Fruit fly (Drosophila melanogaster) whole organism, embryonic: ENCODE results near the gene vir-1.

Source experiments
- Ada2b ChIP-seq: fragments of 200-800 bp; sonication (Bioruptor generic); IDR thresholded peaks from 2 replicates; pipeline ENCODE4 v1.3.6; 2022; ENCODE audit warnings: missing biosample characterization, missing genetic modification characterization
- Adf1 ChIP-seq: fragments of 200-800 bp; sonication (Bioruptor generic); IDR thresholded peaks from 2 replicates; pipeline ENCODE4 v1.3.6; 2022; ENCODE audit warnings: missing biosample characterization, missing genetic modification characterization
- Bgb ChIP-seq: fragments of 200-800 bp; sonication (Bioruptor generic); IDR thresholded peaks from 2 replicates; pipeline ENCODE4 v1.3.6; 2022; ENCODE audit warnings: missing biosample characterization, missing genetic modification characterization; ENCODE audit not compliant: partially characterized antibody
- BtbVII ChIP-seq: fragments of 200-800 bp; sonication (Bioruptor generic); optimal IDR thresholded peaks from 3 replicates; lab custom pipeline; 2017; ENCODE audit warnings: missing biosample characterization, mild to moderate bottlenecking, missing genetic modification characterization
- CG12659 ChIP-seq: fragments of 200-800 bp; sonication (Bioruptor generic); optimal IDR thresholded peaks from 3 replicates; lab custom pipeline; 2017; ENCODE audit warnings: mild to moderate bottlenecking, missing biosample characterization, missing genetic modification reagents, missing genetic modification characterization
- CG12769 ChIP-seq: fragments of 200-800 bp; sonication (Bioruptor generic); optimal IDR thresholded peaks from 2 replicates; lab custom pipeline; 2019; ENCODE audit warnings: missing biosample characterization, mild to moderate bottlenecking, missing genetic modification characterization, moderate library complexity
- CG12942 ChIP-seq: fragments of 200-800 bp; sonication (Bioruptor generic); optimal IDR thresholded peaks from 3 replicates; lab custom pipeline; 2016; ENCODE audit warnings: missing biosample characterization, missing genetic modification characterization
- CG15073 ChIP-seq: fragments of 200-800 bp; sonication (Bioruptor generic); optimal IDR thresholded peaks from 2 replicates; lab custom pipeline; 2016; ENCODE audit warnings: missing biosample characterization, missing genetic modification characterization
- CG1602 ChIP-seq: fragments of 200-800 bp; sonication (Bioruptor generic); optimal IDR thresholded peaks from 3 replicates; lab custom pipeline; 2016; ENCODE audit warnings: missing biosample characterization, missing genetic modification characterization
- CG1603 ChIP-seq: fragments of 200-800 bp; sonication (Bioruptor generic); optimal IDR thresholded peaks from 2 replicates; lab custom pipeline; 2019; ENCODE audit warnings: missing biosample characterization, mild to moderate bottlenecking, missing genetic modification characterization, moderate library complexity
- CG17328 ChIP-seq: fragments of 200-800 bp; sonication (Bioruptor generic); IDR thresholded peaks from 2 replicates; pipeline ENCODE4 v1.3.6; 2022; ENCODE audit warnings: missing biosample characterization, missing genetic modification characterization
- CG1792 ChIP-seq: fragments of 200-800 bp; sonication (Bioruptor generic); optimal IDR thresholded peaks from 2 replicates; lab custom pipeline; 2016; ENCODE audit warnings: missing biosample characterization, missing genetic modification characterization
- CG30020 ChIP-seq: fragments of 200-800 bp; optimal IDR thresholded peaks from 2 replicates; lab custom pipeline; 2019; ENCODE audit warnings: missing biosample characterization, mild to moderate bottlenecking, missing genetic modification characterization, moderate library complexity
- CG31388 ChIP-seq: fragments of 200-800 bp; sonication (Bioruptor generic); optimal IDR thresholded peaks from 2 replicates; lab custom pipeline; 2016; ENCODE audit warnings: missing biosample characterization, missing genetic modification characterization
- CG32772 ChIP-seq: fragments of 200-800 bp; sonication (Bioruptor generic); IDR thresholded peaks from 2 replicates; pipeline ENCODE4 v1.3.6; 2022; ENCODE audit warnings: missing biosample characterization, missing genetic modification characterization
- CG34422 ChIP-seq: fragments of 200-800 bp; sonication (Bioruptor generic); IDR thresholded peaks from 3 replicates; pipeline ENCODE4 v1.3.6; 2022; ENCODE audit warnings: missing biosample characterization, missing genetic modification characterization
- CG5953 ChIP-seq: fragments of 200-800 bp; sonication (Bioruptor generic); IDR thresholded peaks from 2 replicates; pipeline ENCODE4 v1.3.6; 2022; ENCODE audit warnings: missing biosample characterization, missing genetic modification characterization
- CG6175 ChIP-seq: fragments of 200-800 bp; sonication (Bioruptor generic); IDR thresholded peaks from 3 replicates; pipeline ENCODE4 v1.3.6; 2022; ENCODE audit warnings: missing biosample characterization, missing genetic modification characterization
- CG8924 ChIP-seq: fragments of 200-800 bp; optimal IDR thresholded peaks from 3 replicates; lab custom pipeline; 2019; ENCODE audit warnings: missing biosample characterization, mild to moderate bottlenecking, missing genetic modification characterization, moderate library complexity
- CHES-1-like ChIP-seq: fragments of 200-800 bp; sonication (Bioruptor generic); optimal IDR thresholded peaks from 2 replicates; lab custom pipeline; 2016; ENCODE audit warnings: missing biosample characterization, missing genetic modification characterization
- D19B ChIP-seq: fragments of 200-800 bp; sonication (Bioruptor generic); optimal IDR thresholded peaks from 2 replicates; lab custom pipeline; 2017; ENCODE audit warnings: missing biosample characterization, mild to moderate bottlenecking, missing genetic modification characterization
- ERR ChIP-seq: fragments of 200-800 bp; sonication (Bioruptor generic); optimal IDR thresholded peaks from 2 replicates; lab custom pipeline; 2016; ENCODE audit warnings: missing biosample characterization, missing genetic modification characterization
- Gsc ChIP-seq: fragments of 200-800 bp; sonication (Bioruptor generic); IDR thresholded peaks from 2 replicates; pipeline ENCODE4 v1.3.6; 2022; ENCODE audit warnings: missing biosample characterization, missing genetic modification characterization
- HmgZ ChIP-seq: fragments of 200-800 bp; sonication (Bioruptor generic); optimal IDR thresholded peaks from 2 replicates; lab custom pipeline; 2018; ENCODE audit warnings: missing biosample characterization, mild to moderate bottlenecking, missing genetic modification characterization
- Lim3 ChIP-seq: fragments of 200-800 bp; sonication (Bioruptor generic); IDR thresholded peaks from 2 replicates; pipeline ENCODE4 v1.3.6; 2022; ENCODE audit warnings: missing biosample characterization, missing genetic modification characterization
- Mad ChIP-seq: fragments of 200-800 bp; sonication (Bioruptor generic); optimal IDR thresholded peaks from 2 replicates; lab custom pipeline; 2016; ENCODE audit warnings: missing biosample characterization, missing genetic modification characterization
- Nf-YB ChIP-seq: fragments of 200-800 bp; sonication (Bioruptor generic); optimal IDR thresholded peaks from 3 replicates; lab custom pipeline; 2019; ENCODE audit warnings: missing biosample characterization, mild to moderate bottlenecking, missing genetic modification characterization, moderate library complexity
- Nf-YC ChIP-seq: fragments of 200-800 bp; optimal IDR thresholded peaks from 3 replicates; lab custom pipeline; 2019; ENCODE audit warnings: missing biosample characterization, mild to moderate bottlenecking, missing genetic modification characterization, moderate library complexity
- Opbp ChIP-seq: fragments of 200-800 bp; sonication (Bioruptor generic); IDR thresholded peaks from 3 replicates; pipeline ENCODE4 v1.3.6; 2022; ENCODE audit warnings: missing biosample characterization, missing genetic modification characterization; ENCODE audit not compliant: partially characterized antibody
- Pdp1 ChIP-seq, 2 experiments: fragments of 200-800 bp; sonication (Bioruptor generic); optimal IDR thresholded peaks; 3 replicates each; lab custom pipeline; 2016; ENCODE audit warnings: missing biosample characterization in 2 of 2, missing genetic modification characterization in 2 of 2, mild to moderate bottlenecking in 1 of 2, moderate library complexity in 1 of 2
- TFAM ChIP-seq: fragments of 200-800 bp; sonication (Bioruptor generic); optimal IDR thresholded peaks from 2 replicates; lab custom pipeline; 2017; ENCODE audit warnings: missing biosample characterization, missing genetic modification characterization, inconsistent platforms
- amos ChIP-seq: fragments of 200-800 bp; sonication (Bioruptor generic); IDR thresholded peaks from 2 replicates; pipeline ENCODE4 v1.3.6; 2022; ENCODE audit warnings: missing biosample characterization, missing genetic modification characterization; ENCODE audit not compliant: partially characterized antibody
- ash1 ChIP-seq: fragments of 200-800 bp; sonication (Bioruptor generic); optimal IDR thresholded peaks from 2 replicates; lab custom pipeline; 2018; ENCODE audit warnings: missing biosample characterization, mild to moderate bottlenecking, missing genetic modification characterization
- az2 ChIP-seq: fragments of 200-800 bp; sonication (Bioruptor generic); optimal IDR thresholded peaks from 3 replicates; lab custom pipeline; 2016; ENCODE audit warnings: missing biosample characterization, missing genetic modification characterization
- bigmax ChIP-seq: fragments of 200-800 bp; sonication (Bioruptor generic); optimal IDR thresholded peaks from 2 replicates; lab custom pipeline; 2018; ENCODE audit warnings: missing biosample characterization, mild to moderate bottlenecking, missing genetic modification characterization
- br ChIP-seq: fragments of >200 bp; optimal IDR thresholded peaks from 2 replicates; lab custom pipeline; 2017
- crc ChIP-seq: fragments of 200-800 bp; sonication (Bioruptor generic); optimal IDR thresholded peaks from 2 replicates; lab custom pipeline; 2016; ENCODE audit warnings: missing biosample characterization, missing genetic modification characterization
- dm ChIP-seq: fragments of 200-800 bp; sonication (Bioruptor generic); optimal IDR thresholded peaks from 3 replicates; lab custom pipeline; 2016; ENCODE audit warnings: missing biosample characterization, missing genetic modification characterization
- gem ChIP-seq: fragments of 200-800 bp; sonication (Bioruptor generic); optimal IDR thresholded peaks from 2 replicates; lab custom pipeline; 2019; ENCODE audit warnings: missing biosample characterization, mild to moderate bottlenecking, missing genetic modification characterization, moderate library complexity
- klu ChIP-seq: fragments of 200-800 bp; sonication (Bioruptor generic); IDR thresholded peaks from 2 replicates; pipeline ENCODE4 v1.3.6; 2022; ENCODE audit warnings: missing biosample characterization, missing genetic modification characterization
- onecut ChIP-seq: fragments of 200-800 bp; sonication (Bioruptor generic); IDR thresholded peaks from 2 replicates; pipeline ENCODE4 v1.3.6; 2022; ENCODE audit warnings: missing biosample characterization, missing genetic modification characterization
- pfk ChIP-seq: fragments of 200-800 bp; sonication (Bioruptor generic); optimal IDR thresholded peaks from 2 replicates; lab custom pipeline; 2018; ENCODE audit warnings: missing biosample characterization, mild to moderate bottlenecking, missing genetic modification characterization, moderate library complexity
- pros ChIP-seq: fragments of 200-800 bp; sonication (Bioruptor generic); optimal IDR thresholded peaks from 3 replicates; lab custom pipeline; 2019; ENCODE audit warnings: missing biosample characterization, mild to moderate bottlenecking, missing genetic modification characterization, moderate library complexity
- pzg ChIP-seq: fragments of 200-800 bp; sonication (Bioruptor generic); optimal IDR thresholded peaks from 3 replicates; lab custom pipeline; 2018; ENCODE audit warnings: missing biosample characterization, mild to moderate bottlenecking, missing genetic modification characterization, moderate library complexity
- repo ChIP-seq: fragments of 200-800 bp; sonication (Bioruptor generic); optimal IDR thresholded peaks from 2 replicates; lab custom pipeline; 2016; ENCODE audit warnings: missing biosample characterization, missing genetic modification characterization
- sc ChIP-seq, 3 experiments: fragments of >200 bp in 2 of 3; fragments of 200-800 bp in 1 of 3; sonication (Bioruptor generic) in 1 of 3; optimal IDR thresholded peaks; 2 replicates in 2 of 3; 3 replicates in 1 of 3; lab custom pipeline; 2017; ENCODE audit warnings: mild to moderate bottlenecking in 1 of 3, missing biosample characterization in 1 of 3, missing genetic modification characterization in 1 of 3, missing genetic modification reagents in 1 of 3
- seq ChIP-seq: fragments of 200-800 bp; sonication (Bioruptor generic); IDR thresholded peaks from 2 replicates; pipeline ENCODE4 v1.3.6; 2022; ENCODE audit warnings: missing biosample characterization, missing genetic modification characterization
- sima ChIP-seq: fragments of 200-800 bp; sonication (Bioruptor generic); optimal IDR thresholded peaks from 2 replicates; lab custom pipeline; 2016; ENCODE audit warnings: missing biosample characterization, missing genetic modification characterization
- sob ChIP-seq: fragments of 200-800 bp; sonication (Bioruptor generic); IDR thresholded peaks from 2 replicates; pipeline ENCODE4 v1.3.6; 2022; ENCODE audit warnings: missing biosample characterization, missing genetic modification characterization
- twi ChIP-seq: fragments of 200-800 bp; optimal IDR thresholded peaks from 2 replicates; lab custom pipeline; 2019; ENCODE audit warnings: missing biosample characterization, mild to moderate bottlenecking, missing genetic modification characterization, moderate library complexity
- unpg ChIP-seq: fragments of 200-800 bp; sonication (Bioruptor generic); optimal IDR thresholded peaks from 3 replicates; lab custom pipeline; 2018; ENCODE audit warnings: missing biosample characterization, mild to moderate bottlenecking, missing genetic modification characterization, moderate library complexity
- wek ChIP-seq: fragments of 200-800 bp; sonication (Bioruptor generic); optimal IDR thresholded peaks from 3 replicates; lab custom pipeline; 2018; ENCODE audit warnings: missing biosample characterization, mild to moderate bottlenecking, missing genetic modification characterization, moderate library complexity

vir-1 gene

DNA sequence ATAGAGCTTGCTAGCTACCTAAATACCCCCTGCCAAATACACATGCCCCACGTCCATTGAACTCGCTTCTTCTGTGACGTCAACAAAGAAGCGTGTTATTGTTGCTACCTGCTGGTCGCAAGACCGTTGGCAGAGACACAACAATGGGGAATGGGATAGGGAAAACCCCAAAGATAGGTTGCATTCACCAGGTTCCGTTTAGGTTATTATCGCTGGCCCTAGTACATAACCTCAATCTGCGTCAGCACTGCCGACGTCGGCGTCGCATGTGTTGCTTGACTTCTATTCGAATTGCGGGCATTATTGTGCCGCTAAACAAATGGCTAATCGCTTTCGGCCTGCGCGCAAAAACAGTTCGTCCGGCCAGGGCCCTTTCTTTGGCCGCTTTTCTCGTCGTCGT is 12.2 kb upstream of the vir-1 start:
- TF ChIP-seq CG31388 (GFP tag; lab: Kevin White, UChicago) (no peak), Nf-YC (no peak), Nf-YB (GFP tag; lab: Kevin White, UChicago) (no peak), wek (GFP tag; lab: Kevin White, UChicago) (no peak), Mad (GFP tag; lab: Kevin White, UChicago) (no peak), sima (no peak), Bgb (0 out of 2 replicates have a peak, but pooled peaks have one; percentile 15), pzg (GFP tag; lab: Kevin White, UChicago) (peak; percentile 5), onecut (no peak), CG1792 (no peak), crc (GFP tag; lab: Kevin White, UChicago) (no peak), CG15073 (GFP tag; lab: Kevin White, UChicago) (no peak), CG32772 (no peak), sob (GFP tag; lab: Robert Waterston, UW) (no peak), Lim3 (GFP tag; lab: Robert Waterston, UW) (no peak), seq (no peak), ERR (GFP tag; lab: Kevin White, UChicago) (no peak), CG30020 (tag; lab: Kevin White, UChicago) (no peak), dm (peak; percentile 40), Pdp1 (GFP tag; optimal IDR thresholded peaks at IDR 0.05; lab: Kevin White, UChicago) (no peak), CHES-1-like (GFP tag; lab: Kevin White, UChicago) (no peak), sc (optimal IDR thresholded peaks at IDR 0.05; lab: Kevin White, UChicago) (no peak), sc (GFP tag; optimal IDR thresholded peaks at IDR 0.05; lab: Kevin White, UChicago) (no peak), CG8924 (tag; lab: Kevin White, UChicago) (no peak), TFAM (GFP tag; lab: Kevin White, UChicago) (no peak), CG12942 (GFP tag; lab: Kevin White, UChicago) (no peak), pros (GFP tag; lab: Kevin White, UChicago) (no peak), CG34422 (GFP tag; lab: Robert Waterston, UW) (peak; percentile 51; the same call in 1 of the 3 replicates), CG5953 (GFP tag; lab: Robert Waterston, UW) (no peak), pfk (GFP tag; lab: Kevin White, UChicago) (no peak), Gsc (no peak), D19B (GFP tag; lab: Kevin White, UChicago) (no peak), bigmax (peak; percentile 98), HmgZ (tag; lab: Kevin White, UChicago) (no peak), ash1 (no peak), CG12769 (tag; lab: Kevin White, UChicago) (peak; percentile 11), BtbVII (GFP tag; lab: Kevin White, UChicago) (no peak), Ada2b (no peak), br (lab: Kevin White, UChicago) (no peak), CG1603 (tag; lab: Kevin White, UChicago) (no peak), CG6175 (no peak; the same call in 2 of the 3 replicates), twi (tag; lab: Kevin White, UChicago) (peak; percentile 9), CG17328 (GFP tag; lab: Robert Waterston, UW) (no peak), gem (no peak), Adf1 (GFP tag; lab: Robert Waterston, UW) (peak; percentile 86), unpg (GFP tag; lab: Kevin White, UChicago) (no peak), klu (GFP tag; lab: Robert Waterston, UW) (no peak), CG12659 (GFP tag; lab: Kevin White, UChicago) (no peak), amos (no peak), repo (GFP tag; lab: Kevin White, UChicago) (no peak), CG1602 (no peak), Opbp (GFP tag; lab: Robert Waterston, UW) (no peak; the same call in 2 of the 3 replicates), az2 (GFP tag; lab: Kevin White, UChicago) (no peak)
